Fruit fly (Drosophila melanogaster) whole organism, prepupa: Measurements from ENCODE around the gene CG32066.

Source experiments
- Blimp-1 ChIP-seq: fragments of 200-800 bp; sonication (Bioruptor generic); optimal IDR thresholded peaks from 3 replicates; lab custom pipeline; 2017; ENCODE audit warnings: missing biosample characterization, missing genetic modification characterization, mild to moderate bottlenecking, moderate library complexity, missing genetic modification reagents
- CG10631 ChIP-seq: fragments of 200-800 bp; sonication (Bioruptor generic); optimal IDR thresholded peaks from 2 replicates; lab custom pipeline; 2016; ENCODE audit warnings: missing biosample characterization, missing genetic modification characterization
- CG10669 ChIP-seq: fragments of 200-800 bp; sonication (Bioruptor generic); optimal IDR thresholded peaks from 3 replicates; lab custom pipeline; 2018; ENCODE audit warnings: missing biosample characterization, mild to moderate bottlenecking, missing genetic modification characterization, moderate library complexity
- CG11294 ChIP-seq: fragments of 200-800 bp; sonication (Bioruptor generic); IDR thresholded peaks from 2 replicates; pipeline ENCODE4 v1.3.6; 2022; ENCODE audit warnings: missing biosample characterization, missing genetic modification characterization
- CG11902 ChIP-seq: fragments of 200-800 bp; sonication (Bioruptor generic); optimal IDR thresholded peaks from 3 replicates; lab custom pipeline; 2016; ENCODE audit warnings: missing biosample characterization, missing genetic modification characterization
- CG16779 ChIP-seq: fragments of 200-800 bp; sonication (Bioruptor generic); optimal IDR thresholded peaks from 3 replicates; lab custom pipeline; 2017; ENCODE audit warnings: missing biosample characterization, mild to moderate bottlenecking, missing genetic modification characterization
- CG31627 ChIP-seq: fragments of 200-800 bp; sonication (Bioruptor generic); optimal IDR thresholded peaks from 3 replicates; lab custom pipeline; 2016; ENCODE audit warnings: missing biosample characterization, missing genetic modification characterization
- CG32006 ChIP-seq: fragments of 200-800 bp; sonication (Bioruptor generic); optimal IDR thresholded peaks from 3 replicates; lab custom pipeline; 2017; ENCODE audit warnings: missing biosample characterization, mild to moderate bottlenecking, missing genetic modification characterization
- CG3919 ChIP-seq: fragments of 200-800 bp; sonication (Bioruptor generic); optimal IDR thresholded peaks from 3 replicates; lab custom pipeline; 2016; ENCODE audit warnings: missing biosample characterization, missing genetic modification characterization
- CG4318 ChIP-seq: fragments of 200-800 bp; sonication (Bioruptor generic); optimal IDR thresholded peaks from 3 replicates; lab custom pipeline; 2017; ENCODE audit warnings: missing biosample characterization, mild to moderate bottlenecking, missing genetic modification characterization
- CG6163 ChIP-seq: fragments of 200-800 bp; sonication (Bioruptor generic); IDR thresholded peaks from 3 replicates; pipeline ENCODE4 v1.3.6; 2022; ENCODE audit warnings: missing biosample characterization, missing genetic modification characterization
- CG6276 ChIP-seq: fragments of 200-800 bp; sonication (Bioruptor generic); optimal IDR thresholded peaks from 2 replicates; lab custom pipeline; 2017; ENCODE audit warnings: missing biosample characterization, mild to moderate bottlenecking, missing genetic modification characterization
- CG6808 ChIP-seq: fragments of 200-800 bp; sonication (Bioruptor generic); optimal IDR thresholded peaks from 3 replicates; lab custom pipeline; 2017; ENCODE audit warnings: missing biosample characterization, missing genetic modification characterization, mild to moderate bottlenecking, moderate library complexity, missing genetic modification reagents
- CG6854 ChIP-seq: fragments of 200-800 bp; sonication (Bioruptor generic); optimal IDR thresholded peaks from 2 replicates; lab custom pipeline; 2017; ENCODE audit warnings: missing biosample characterization, mild to moderate bottlenecking, missing genetic modification characterization
- CG8119 ChIP-seq: fragments of 200-800 bp; sonication (Bioruptor generic); IDR thresholded peaks from 3 replicates; pipeline ENCODE4 v1.3.6; 2022; ENCODE audit warnings: missing biosample characterization, missing genetic modification characterization
- CG9139 ChIP-seq: fragments of 200-800 bp; sonication (Bioruptor generic); optimal IDR thresholded peaks from 3 replicates; lab custom pipeline; 2017; ENCODE audit warnings: missing biosample characterization, mild to moderate bottlenecking, missing genetic modification characterization
- Eip75B ChIP-seq: fragments of 200-800 bp; sonication (Bioruptor generic); optimal IDR thresholded peaks from 3 replicates; lab custom pipeline; 2016; ENCODE audit warnings: missing biosample characterization, missing genetic modification characterization
- Eip78C ChIP-seq: fragments of 200-800 bp; sonication (Bioruptor generic); peaks from one replicate; lab custom pipeline; 2016; ENCODE audit warnings: missing biosample characterization, missing genetic modification characterization
- Eip93F ChIP-seq: fragments of 200-800 bp; sonication (Bioruptor generic); optimal IDR thresholded peaks from 2 replicates; lab custom pipeline; 2016; ENCODE audit warnings: missing biosample characterization, mild to moderate bottlenecking, missing genetic modification characterization
- Ets21C ChIP-seq: fragments of 200-800 bp; sonication (Bioruptor generic); optimal IDR thresholded peaks from 3 replicates; lab custom pipeline; 2016; ENCODE audit warnings: missing biosample characterization, missing genetic modification characterization
- Gug ChIP-seq: fragments of 200-800 bp; sonication (Bioruptor generic); IDR thresholded peaks from 2 replicates; pipeline ENCODE4 v1.3.6; 2022; ENCODE audit warnings: missing biosample characterization, missing genetic modification characterization
- Hr38 ChIP-seq: sonication (Bioruptor generic); optimal IDR thresholded peaks from 2 replicates; lab custom pipeline; 2016; ENCODE audit warnings: missing biosample characterization, missing genetic modification characterization
- Lpt ChIP-seq: fragments of 200-800 bp; sonication (Bioruptor generic); optimal IDR thresholded peaks from 3 replicates; lab custom pipeline; 2016; ENCODE audit warnings: missing biosample characterization, missing genetic modification characterization
- Met ChIP-seq: fragments of 200-800 bp; sonication (Bioruptor generic); optimal IDR thresholded peaks from 3 replicates; lab custom pipeline; 2016; ENCODE audit warnings: missing biosample characterization, missing genetic modification characterization
- OdsH ChIP-seq: fragments of 200-800 bp; sonication (Bioruptor generic); optimal IDR thresholded peaks from 3 replicates; lab custom pipeline; 2016; ENCODE audit warnings: missing biosample characterization, missing genetic modification characterization
- Smox ChIP-seq: fragments of 200-800 bp; sonication (Bioruptor generic); optimal IDR thresholded peaks from 3 replicates; lab custom pipeline; 2016; ENCODE audit warnings: missing biosample characterization, missing genetic modification characterization
- Sox14 ChIP-seq: fragments of 200-800 bp; sonication (Bioruptor generic); optimal IDR thresholded peaks from 3 replicates; lab custom pipeline; 2016; ENCODE audit warnings: missing biosample characterization, missing genetic modification characterization
- Sox15 ChIP-seq: fragments of 200-800 bp; sonication (Bioruptor generic); optimal IDR thresholded peaks from 3 replicates; lab custom pipeline; 2016; ENCODE audit warnings: missing biosample characterization, missing genetic modification characterization
- dac ChIP-seq: fragments of 200-800 bp; sonication (Bioruptor generic); optimal IDR thresholded peaks from 2 replicates; lab custom pipeline; 2017; ENCODE audit warnings: missing biosample characterization, mild to moderate bottlenecking, missing genetic modification characterization
- dsx ChIP-seq: fragments of 200-800 bp; optimal IDR thresholded peaks from 3 replicates; lab custom pipeline; 2019; ENCODE audit warnings: missing biosample characterization, mild to moderate bottlenecking, missing genetic modification characterization, moderate library complexity; ENCODE audit not compliant: poor library complexity, severe bottlenecking
- eg ChIP-seq: fragments of 200-800 bp; sonication (Bioruptor generic); IDR thresholded peaks from 3 replicates; pipeline ENCODE4 v1.3.6; 2022; ENCODE audit warnings: missing biosample characterization, missing genetic modification characterization
- fd85E ChIP-seq: fragments of 200-800 bp; sonication (Bioruptor generic); optimal IDR thresholded peaks from 3 replicates; lab custom pipeline; 2016; ENCODE audit warnings: missing biosample characterization, missing genetic modification characterization
- fkh ChIP-seq: fragments of 200-800 bp; sonication (Bioruptor generic); optimal IDR thresholded peaks from 3 replicates; lab custom pipeline; 2017; ENCODE audit warnings: missing biosample characterization, mild to moderate bottlenecking, missing genetic modification characterization, moderate library complexity
- net ChIP-seq: fragments of 200-800 bp; sonication (Bioruptor generic); optimal IDR thresholded peaks from 3 replicates; lab custom pipeline; 2016; ENCODE audit warnings: missing biosample characterization, missing genetic modification characterization
- pdm3 ChIP-seq: fragments of 200-800 bp; sonication (Bioruptor generic); optimal IDR thresholded peaks from 3 replicates; lab custom pipeline; 2016; ENCODE audit warnings: missing biosample characterization, missing genetic modification characterization
- salr ChIP-seq, 2 experiments: fragments of 200-800 bp; sonication (Bioruptor generic); optimal IDR thresholded peaks; 3 replicates each; lab custom pipeline; 2016 to 2018; ENCODE audit warnings: missing biosample characterization in 2 of 2, missing genetic modification characterization in 2 of 2, mild to moderate bottlenecking in 1 of 2
- spab ChIP-seq: fragments of 200-800 bp; sonication (Bioruptor generic); optimal IDR thresholded peaks from 2 replicates; lab custom pipeline; 2017; ENCODE audit warnings: missing biosample characterization, mild to moderate bottlenecking, missing genetic modification characterization, missing genetic modification reagents
- svp ChIP-seq: fragments of 200-800 bp; sonication (Bioruptor generic); peaks from one replicate; lab custom pipeline; 2016; ENCODE audit warnings: missing biosample characterization, missing genetic modification characterization
- topi ChIP-seq: fragments of 200-800 bp; sonication (Bioruptor generic); optimal IDR thresholded peaks from 3 replicates; lab custom pipeline; 2016; ENCODE audit warnings: missing biosample characterization, missing genetic modification characterization
- vri ChIP-seq: fragments of 200-800 bp; sonication (Bioruptor generic); optimal IDR thresholded peaks from 3 replicates; lab custom pipeline; 2016; ENCODE audit warnings: missing biosample characterization, mild to moderate bottlenecking, missing genetic modification characterization

Gene CG32066

DNA sequence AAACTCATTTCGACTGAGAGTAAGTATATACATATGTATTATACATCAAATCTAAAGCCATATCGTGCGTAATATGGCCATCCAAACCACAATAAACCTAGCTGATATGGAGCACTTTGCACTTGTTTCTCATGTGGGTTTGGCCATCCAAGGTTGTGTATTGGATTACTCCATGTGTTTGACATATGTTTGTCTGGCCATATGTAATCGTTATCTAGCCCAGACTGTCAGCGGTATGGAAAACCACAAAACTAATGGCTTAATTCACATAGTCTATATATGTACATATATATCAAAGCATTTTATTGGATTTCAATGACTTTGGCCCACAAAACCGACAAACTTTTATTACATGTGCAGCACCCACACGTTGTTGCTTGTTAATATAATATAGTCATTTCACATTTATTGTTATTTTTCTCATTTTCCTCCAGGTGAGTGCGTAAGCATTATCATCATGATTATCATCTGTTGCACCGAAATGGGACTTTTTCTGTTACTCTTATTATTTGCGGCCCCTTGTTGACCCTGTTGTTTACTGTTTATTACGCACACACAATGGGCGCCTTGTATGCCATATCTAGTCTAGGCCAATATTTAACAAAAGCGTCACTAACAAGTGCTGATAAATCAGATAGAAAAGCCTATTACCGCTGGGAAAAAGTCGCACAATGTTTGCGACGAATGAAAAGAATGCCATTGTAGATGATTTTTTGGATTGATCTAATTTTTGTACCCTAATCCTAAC, 4.2 kb downstream of the CG32066 start (continued):
- TF ChIP-seq salr (GFP tag; optimal IDR thresholded peaks at IDR 0.05; lab: Kevin White, UChicago), result peak in 1 of 2 experiments; percentile 26
- no peak for TF ChIP-seq Blimp-1 (GFP tag; lab: Kevin White, UChicago)
- no peak for TF ChIP-seq Gug
- TF ChIP-seq CG6163 (GFP tag; lab: Robert Waterston, UW), result peak; percentile 71
- TF ChIP-seq Met, result peak; percentile 49
- peak; percentile 48 for TF ChIP-seq pdm3 (GFP tag; lab: Kevin White, UChicago)
- peak; percentile 64 for TF ChIP-seq CG10669 (GFP tag; lab: Kevin White, UChicago)
- no peak for TF ChIP-seq dsx (GFP tag; lab: Kevin White, UChicago)
- TF ChIP-seq svp (GFP tag; lab: Kevin White, UChicago), result peak; percentile 71
- TF ChIP-seq CG6808 (GFP tag; lab: Kevin White, UChicago), result peak; percentile 35
- TF ChIP-seq CG8119 (GFP tag; lab: Robert Waterston, UW), result no peak
- no peak for TF ChIP-seq CG6854 (GFP tag; lab: Kevin White, UChicago)
- TF ChIP-seq CG6276 (GFP tag; lab: Kevin White, UChicago), result no peak
- TF ChIP-seq CG11902 (GFP tag; lab: Kevin White, UChicago), result no peak
- no peak for TF ChIP-seq Sox15 (GFP tag; lab: Kevin White, UChicago)
- no peak for TF ChIP-seq Lpt
- no peak for TF ChIP-seq CG16779 (tag; lab: Kevin White, UChicago)
- TF ChIP-seq dac (GFP tag; lab: Kevin White, UChicago), result no peak
- TF ChIP-seq Hr38 (GFP tag; lab: Kevin White, UChicago), result no peak
- TF ChIP-seq fd85E (GFP tag; lab: Kevin White, UChicago), result no peak
- peak; percentile 74 for TF ChIP-seq CG3919
- no peak for TF ChIP-seq CG31627 (GFP tag; lab: Kevin White, UChicago)
- peak; percentile 97 for TF ChIP-seq fkh (GFP tag; lab: Kevin White, UChicago)
- TF ChIP-seq CG32006 (GFP tag; lab: Kevin White, UChicago), result peak; percentile 7
- TF ChIP-seq Ets21C (GFP tag; lab: Kevin White, UChicago), result no peak
- TF ChIP-seq net, result peak; percentile 49
- TF ChIP-seq CG10631 (GFP tag; lab: Kevin White, UChicago), result peak; percentile 62
- TF ChIP-seq Eip75B (GFP tag; lab: Kevin White, UChicago), result peak; percentile 48
- peak; percentile 51 for TF ChIP-seq spab (GFP tag; lab: Kevin White, UChicago)
- peak; percentile 31 for TF ChIP-seq topi
- peak; percentile 11 for TF ChIP-seq vri (GFP tag; lab: Kevin White, UChicago)
- TF ChIP-seq Smox (GFP tag; lab: Kevin White, UChicago), result peak; percentile 18
- TF ChIP-seq CG11294 (GFP tag; lab: Robert Waterston, UW), result no peak
- TF ChIP-seq Eip93F (GFP tag; lab: Kevin White, UChicago), result no peak

- TF ChIP-seq CG32006 (GFP tag; lab: Kevin White, UChicago) (peak; percentile 9), vri (GFP tag; lab: Kevin White, UChicago) (no peak), svp (GFP tag; lab: Kevin White, UChicago) (peak; percentile 38), CG16779 (tag; lab: Kevin White, UChicago) (no peak), Eip78C (GFP tag; lab: Kevin White, UChicago) (peak; percentile 29), CG31627 (GFP tag; lab: Kevin White, UChicago) (peak; percentile 8), CG6163 (GFP tag; lab: Robert Waterston, UW) (0 out of 3 replicates have a peak, but pooled peaks have one; percentile 10)
Observed at dm6 chr3L:10654439-10654838, 6.4 kb downstream of the CG32066 start.

dm6 chr3L:10652487-10652886, 8.3 kb downstream of the CG32066 start:
- no peak for TF ChIP-seq svp (GFP tag; lab: Kevin White, UChicago)
- 0 out of 3 replicates have a peak, but pooled peaks have one; percentile 6 for TF ChIP-seq eg (GFP tag; lab: Robert Waterston, UW)
- TF ChIP-seq CG6163 (GFP tag; lab: Robert Waterston, UW), result peak; percentile 27; the same call in 2 of the 3 replicates
- peak; percentile 2 for TF ChIP-seq CG10669 (GFP tag; lab: Kevin White, UChicago)
- TF ChIP-seq CG9139 (GFP tag; lab: Kevin White, UChicago), result no peak
- TF ChIP-seq spab (GFP tag; lab: Kevin White, UChicago), result no peak
- TF ChIP-seq dac (GFP tag; lab: Kevin White, UChicago), result no peak
- peak; percentile 64 for TF ChIP-seq Sox14 (GFP tag; lab: Kevin White, UChicago)
- no peak for TF ChIP-seq CG4318 (GFP tag; lab: Kevin White, UChicago)
- TF ChIP-seq Gug, result no peak
- TF ChIP-seq OdsH (GFP tag; lab: Kevin White, UChicago), result no peak
